Worm (Caenorhabditis elegans): Measurements from ENCODE around the gene T09A5.4.

T09A5.4 gene

ce11 chrII:7891869-7892615, 46.1 kb downstream of the T09A5.4 start (continued):
- TF ChIP-seq lin-15B (tag; optimal IDR thresholded peaks at IDR 0.05): no peak
- no peak for TF ChIP-seq nhr-48 (tag; optimal IDR thresholded peaks at IDR 0.05)
- no peak for TF ChIP-seq ZK546.5 (tag; optimal IDR thresholded peaks at IDR 0.05)
- TF ChIP-seq spr-3 (GFP tag; optimal IDR thresholded peaks at IDR 0.05): no peak
- no peak for TF ChIP-seq T20F7.1 (GFP tag; optimal IDR thresholded peaks at IDR 0.05)
- no peak for TF ChIP-seq unc-39 (tag; optimal IDR thresholded peaks at IDR 0.05)
- no peak for TF ChIP-seq dmd-8 (GFP tag; IDR thresholded peaks at IDR 0.05)
- no peak for TF ChIP-seq tag-97 (GFP tag; IDR thresholded peaks at IDR 0.05)
- TF ChIP-seq nhr-42 (GFP tag; IDR thresholded peaks at IDR 0.05): no peak
- TF ChIP-seq skn-1 (tag; optimal IDR thresholded peaks at IDR 0.05): no peak
- no peak for TF ChIP-seq F49E8.2 (tag; optimal IDR thresholded peaks at IDR 0.05; ENCODE audit: borderline replicate concordance)
- no peak for TF ChIP-seq ceh-62 (tag; optimal IDR thresholded peaks at IDR 0.05)
- no peak for TF ChIP-seq aly-2 (tag; optimal IDR thresholded peaks at IDR 0.05)
- no peak for TF ChIP-seq nhr-6 (tag; optimal IDR thresholded peaks at IDR 0.05)
- TF ChIP-seq egl-27 (tag; optimal IDR thresholded peaks at IDR 0.05): no peak
- peak; percentile 14 for TF ChIP-seq nhr-77 (tag; optimal IDR thresholded peaks at IDR 0.05)
- TF ChIP-seq mdl-1 (tag; optimal IDR thresholded peaks at IDR 0.05): peak in 1 of 2 experiments; percentile 11
- no peak for TF ChIP-seq tra-1 (GFP tag; IDR thresholded peaks at IDR 0.05)
- TF ChIP-seq nhr-102 (tag; optimal IDR thresholded peaks at IDR 0.05): no peak
- TF ChIP-seq egl-43 (GFP tag; IDR thresholded peaks at IDR 0.05): peak; percentile 60
- peak; percentile 53 for TF ChIP-seq mxl-3 (GFP tag; optimal IDR thresholded peaks at IDR 0.05)
- TF ChIP-seq hmg-1.1 (GFP tag; IDR thresholded peaks at IDR 0.05): peak; percentile 70
- no peak for TF ChIP-seq snpc-4 (tag; optimal IDR thresholded peaks at IDR 0.05)
- no peak for TF ChIP-seq sdz-12 (GFP tag; optimal IDR thresholded peaks at IDR 0.05)
- TF ChIP-seq dmd-9 (GFP tag; IDR thresholded peaks at IDR 0.05): no peak
- TF ChIP-seq ceh-44 (GFP tag; IDR thresholded peaks at IDR 0.05): no peak
- no peak for TF ChIP-seq mxl-2 (GFP tag; conservative IDR thresholded peaks at IDR 0.05)
- TF ChIP-seq hlh-30 (tag; optimal IDR thresholded peaks at IDR 0.05; ENCODE audit: insufficient read depth): peak; percentile 51
- no peak for TF ChIP-seq nhr-25 (tag; optimal IDR thresholded peaks at IDR 0.05; ENCODE audit: borderline replicate concordance, insufficient read depth)
- TF ChIP-seq lsy-2 (tag; optimal IDR thresholded peaks at IDR 0.05): peak; percentile 27 to 57
- no peak for TF ChIP-seq jun-1 (tag; optimal IDR thresholded peaks at IDR 0.05)
- TF ChIP-seq F44E2.7 (GFP tag; IDR thresholded peaks at IDR 0.05): no peak
- no peak for TF ChIP-seq vab-7 (GFP tag; IDR thresholded peaks at IDR 0.05)
- no peak for TF ChIP-seq snpc-1.2 (GFP tag; IDR thresholded peaks at IDR 0.05)
- TF ChIP-seq attf-4 (tag; optimal IDR thresholded peaks at IDR 0.05): no peak
- no peak for TF ChIP-seq fos-1 (tag; optimal IDR thresholded peaks at IDR 0.05)
- TF ChIP-seq rbr-2 (tag; optimal IDR thresholded peaks at IDR 0.05): peak; percentile 68
- TF ChIP-seq nhr-237 (tag; optimal IDR thresholded peaks at IDR 0.05): no peak
- TF ChIP-seq ctbp-1 (GFP tag; IDR thresholded peaks at IDR 0.05): 0 out of 2 replicates have a peak, but pooled peaks have one; percentile 40
- TF ChIP-seq nhr-28 (tag; optimal IDR thresholded peaks at IDR 0.05): peak; percentile 31
- peak; percentile 40 for TF ChIP-seq fkh-10 (GFP tag; optimal IDR thresholded peaks at IDR 0.05)
- no peak for TF ChIP-seq mdt-29 (GFP tag; IDR thresholded peaks at IDR 0.05)
- TF ChIP-seq lin-29 (GFP tag; IDR thresholded peaks at IDR 0.05): no peak
- TF ChIP-seq mep-1 (tag; optimal IDR thresholded peaks at IDR 0.05): peak; percentile 2
- peak; percentile 68 for TF ChIP-seq mes-2 (tag; optimal IDR thresholded peaks at IDR 0.05; ENCODE audit: poor library complexity, severe bottlenecking)
- no peak; the same call in 1 of the 2 replicates for TF ChIP-seq madf-9 (GFP tag; conservative IDR thresholded peaks at IDR 0.05)
- no peak for TF ChIP-seq ces-1 (GFP tag; optimal IDR thresholded peaks at IDR 0.05)
- TF ChIP-seq ceh-32 (tag; optimal IDR thresholded peaks at IDR 0.05; ENCODE audit: poor library complexity): no peak
- TF ChIP-seq nhr-41 (GFP tag; IDR thresholded peaks at IDR 0.05): peak; percentile 80; the same call in 1 of the 2 replicates
- peak; percentile 28 for TF ChIP-seq hlh-11 (tag; optimal IDR thresholded peaks at IDR 0.05)
